Worm (Caenorhabditis elegans): Measurements from ENCODE around the gene ZK285.2.

The ZK285.2 gene

DNA sequence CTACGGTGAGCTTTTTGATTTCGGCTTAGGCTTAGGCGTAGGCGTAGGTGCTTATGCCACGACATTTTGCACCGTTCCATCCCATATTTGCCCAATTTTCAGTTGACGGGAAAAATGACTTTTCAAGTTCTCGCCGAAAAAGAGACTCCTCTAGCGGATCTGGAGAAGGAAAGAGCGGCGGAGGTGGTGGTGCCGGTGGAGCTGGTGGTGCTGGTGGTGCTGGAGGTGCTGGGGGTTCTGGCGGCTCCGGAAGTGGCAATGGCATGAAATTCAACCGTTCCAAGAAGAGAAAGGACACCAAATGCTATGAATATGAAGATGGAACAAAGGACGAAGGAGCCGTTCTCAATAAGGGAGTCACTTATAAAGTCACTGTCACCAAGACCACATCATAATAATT is 379 bp downstream of the ZK285.2 start:
- TF ChIP-seq snpc-4 (tag; optimal IDR thresholded peaks at IDR 0.05) (no peak), lsy-2 (tag; optimal IDR thresholded peaks at IDR 0.05) (no peak), flh-1 (GFP tag; optimal IDR thresholded peaks at IDR 0.05) (no peak), nhr-76 (tag; optimal IDR thresholded peaks at IDR 0.05) (no peak), drap-1 (GFP tag; optimal IDR thresholded peaks at IDR 0.05) (no peak), M03D4.4 (tag; optimal IDR thresholded peaks at IDR 0.05) (no peak), unc-39 (tag; optimal IDR thresholded peaks at IDR 0.05) (no peak), mep-1 (tag; optimal IDR thresholded peaks at IDR 0.05) (no peak), zip-8 (tag; optimal IDR thresholded peaks at IDR 0.05) (no peak), cnd-1 (tag; optimal IDR thresholded peaks at IDR 0.05) (no peak)

DNA sequence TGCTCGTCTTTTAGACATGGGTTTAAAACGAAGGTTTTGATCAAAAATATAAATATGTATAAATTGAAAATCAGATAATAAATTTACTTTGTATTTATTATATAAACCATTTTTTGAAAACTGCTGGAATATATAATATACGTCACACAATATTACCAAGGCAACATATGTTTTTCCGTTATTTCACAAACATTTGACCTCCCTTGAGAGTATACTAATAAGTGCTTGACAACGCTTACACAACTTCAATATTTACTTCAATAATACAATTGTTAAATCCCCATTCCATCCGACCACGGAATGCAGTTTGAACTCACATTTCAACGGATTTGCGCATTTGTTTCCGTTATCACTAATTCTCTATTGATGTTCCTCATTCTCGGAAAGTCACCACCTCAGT is 835 bp downstream of the ZK285.2 start, which contains the start of gene str-198:
str-198 (plus strand) TSS at position 301 of the 400 bp plus-strand sequence.
- TF ChIP-seq lin-32 (GFP tag; optimal IDR thresholded peaks at IDR 0.05) (no peak), lsy-2 (tag; optimal IDR thresholded peaks at IDR 0.05) (no peak), nhr-76 (tag; optimal IDR thresholded peaks at IDR 0.05) (no peak), unc-39 (tag; optimal IDR thresholded peaks at IDR 0.05) (no peak), blmp-1 (tag; optimal IDR thresholded peaks at IDR 0.05) (no peak), ham-2 (GFP tag; optimal IDR thresholded peaks at IDR 0.05) (no peak), cnd-1 (tag; optimal IDR thresholded peaks at IDR 0.05) (no peak), nhr-237 (tag; optimal IDR thresholded peaks at IDR 0.05) (no peak), ceh-39 (tag; optimal IDR thresholded peaks at IDR 0.05) (no peak)

DNA sequence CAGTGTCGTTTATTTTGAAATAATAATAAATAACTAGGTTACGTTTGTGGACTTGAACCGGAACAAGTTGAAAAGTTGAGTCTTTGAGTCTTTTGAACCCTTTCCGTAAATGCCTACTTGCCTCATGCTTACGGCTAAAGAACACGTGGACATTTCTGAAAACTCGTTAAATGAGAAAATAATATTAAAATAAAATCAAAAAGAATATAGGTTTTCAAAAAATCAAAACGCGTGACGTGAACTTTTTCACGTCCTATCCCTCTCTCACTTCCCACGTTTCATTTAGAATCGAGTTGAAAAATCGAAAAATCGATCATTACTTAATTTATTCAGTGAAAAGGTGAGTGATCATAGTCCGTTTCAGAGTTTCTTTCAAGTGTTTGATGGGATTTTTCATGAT is 2.5 kb downstream of the ZK285.2 start, which contains the start of gene best-12:
best-12 (plus strand) TSS at position 301 of the 400 bp plus-strand sequence.
- TF ChIP-seq ceh-43 (GFP tag; optimal IDR thresholded peaks at IDR 0.05) (no peak), sem-2 (GFP tag; optimal IDR thresholded peaks at IDR 0.05) (no peak), nhr-237 (tag; optimal IDR thresholded peaks at IDR 0.05) (no peak), tbx-8 (GFP tag; optimal IDR thresholded peaks at IDR 0.05) (no peak), elt-1 (tag; optimal IDR thresholded peaks at IDR 0.05; ENCODE audit: borderline replicate concordance, insufficient read depth) (no peak), ceh-83 (GFP tag; optimal IDR thresholded peaks at IDR 0.05) (no peak), sptf-1 (tag; optimal IDR thresholded peaks at IDR 0.05) (no peak), M03D4.4 (tag; optimal IDR thresholded peaks at IDR 0.05) (no peak), flh-1 (GFP tag; optimal IDR thresholded peaks at IDR 0.05) (no peak), nhr-76 (tag; optimal IDR thresholded peaks at IDR 0.05) (no peak), nhr-2 (tag; optimal IDR thresholded peaks at IDR 0.05) (no peak), elt-3 (tag; optimal IDR thresholded peaks at IDR 0.05) (no peak), hlh-1 (tag; optimal IDR thresholded peaks at IDR 0.05) (no peak), lsy-2 (tag; optimal IDR thresholded peaks at IDR 0.05) (no peak), ham-2 (GFP tag; optimal IDR thresholded peaks at IDR 0.05) (no peak), mab-5 (tag; optimal IDR thresholded peaks at IDR 0.05) (no peak), mls-2 (tag; optimal IDR thresholded peaks at IDR 0.05) (no peak)

DNA sequence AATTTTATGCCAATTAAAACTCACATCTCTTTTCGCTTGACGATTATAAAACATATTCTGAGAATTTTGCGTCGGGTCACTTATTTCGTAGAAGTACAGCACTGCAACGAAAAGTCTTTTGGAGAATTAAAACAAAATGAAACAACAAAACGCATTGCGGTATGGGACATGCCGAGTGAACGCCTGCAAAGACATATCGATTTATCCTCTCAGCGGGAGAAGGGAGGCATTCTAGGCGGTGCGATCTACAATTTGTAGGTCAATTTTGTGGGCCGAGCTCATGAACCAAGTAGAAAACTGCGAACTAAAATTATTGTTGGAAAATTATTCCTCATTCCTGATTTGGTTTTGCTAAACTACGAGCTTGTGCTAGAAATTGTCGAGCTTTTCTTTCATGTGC is 6.7 kb downstream of the ZK285.2 start, which contains the start of gene F14H3.3:
F14H3.3 (minus strand) TSS at position 101 of the 400 bp plus-strand sequence.
- TF ChIP-seq drap-1 (GFP tag; optimal IDR thresholded peaks at IDR 0.05), result no peak
- no peak for TF ChIP-seq bed-3 (GFP tag; optimal IDR thresholded peaks at IDR 0.05)
- TF ChIP-seq ceh-83 (GFP tag; optimal IDR thresholded peaks at IDR 0.05), result no peak
- no peak for TF ChIP-seq elt-3 (tag; optimal IDR thresholded peaks at IDR 0.05)
- TF ChIP-seq blmp-1 (tag; optimal IDR thresholded peaks at IDR 0.05), result no peak
- TF ChIP-seq nhr-76 (tag; optimal IDR thresholded peaks at IDR 0.05), result no peak
- no peak for TF ChIP-seq ceh-39 (tag; optimal IDR thresholded peaks at IDR 0.05)
- no peak for TF ChIP-seq hlh-1 (tag; optimal IDR thresholded peaks at IDR 0.05)
- no peak for TF ChIP-seq nhr-12 (tag; optimal IDR thresholded peaks at IDR 0.05)

DNA sequence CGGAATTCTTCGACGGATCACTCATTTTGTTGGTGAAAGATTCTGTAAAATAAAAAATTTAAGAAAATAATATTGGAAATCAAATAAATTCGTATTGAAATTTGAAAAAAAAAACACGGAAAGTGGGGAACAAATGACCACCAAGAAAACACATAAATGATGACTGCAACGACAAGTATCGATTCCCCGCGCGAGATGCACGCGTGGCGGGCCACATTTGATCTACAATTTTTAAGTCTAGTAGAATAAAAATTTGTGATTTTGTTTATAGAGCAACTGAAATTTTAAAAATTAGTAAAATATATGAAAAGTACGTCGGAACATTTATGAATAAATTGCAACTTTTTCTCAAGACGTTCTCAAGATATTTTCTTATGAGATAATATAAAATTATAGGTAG is 8.4 kb downstream of the ZK285.2 start, which contains the start of gene F14H3.4:
F14H3.4 (minus strand) TSS at position 42 of the 400 bp plus-strand sequence.
- TF ChIP-seq snpc-4 (tag; optimal IDR thresholded peaks at IDR 0.05), result no peak
- TF ChIP-seq pha-4 (tag; optimal IDR thresholded peaks at IDR 0.05), result no peak
- TF ChIP-seq ceh-43 (GFP tag; optimal IDR thresholded peaks at IDR 0.05), result no peak
- no peak for TF ChIP-seq tbx-8 (GFP tag; optimal IDR thresholded peaks at IDR 0.05)
- TF ChIP-seq ham-2 (GFP tag; optimal IDR thresholded peaks at IDR 0.05), result no peak
- TF ChIP-seq unc-39 (tag; optimal IDR thresholded peaks at IDR 0.05), result no peak
- no peak for TF ChIP-seq ztf-11 (tag; optimal IDR thresholded peaks at IDR 0.05)
